Worm (Caenorhabditis elegans) whole organism, L2 larva: ENCODE measurements around the gene B0244.9.

ENCODE experiments used
- C34F6.9 ChIP-seq: fragments of 150-350 bp; optimal IDR thresholded peaks from 2 replicates; lab custom pipeline; 2014; ENCODE audit warnings: missing biosample characterization, missing genetic modification characterization
- F13H6.1 ChIP-seq: sonication (generic microtip); optimal IDR thresholded peaks from 2 replicates; lab custom pipeline; 2016; ENCODE audit warnings: missing genetic modification characterization, missing compliant biosample characterization
- alr-1 ChIP-seq: fragments of 150-350 bp; optimal IDR thresholded peaks from 2 replicates; lab custom pipeline; 2014; ENCODE audit warnings: missing biosample characterization, missing genetic modification characterization
- aly-2 ChIP-seq: fragments of 150-350 bp; optimal IDR thresholded peaks from 2 replicates; lab custom pipeline; 2014; ENCODE audit warnings: missing biosample characterization, missing genetic modification characterization
- ama-1 ChIP-seq: fragments of 150-350 bp; optimal IDR thresholded peaks from 2 replicates; lab custom pipeline; 2018; ENCODE audit warnings: inconsistent platforms
- blmp-1 ChIP-seq: sonication (generic microtip); optimal IDR thresholded peaks from 2 replicates; lab custom pipeline; 2017; ENCODE audit warnings: missing genetic modification characterization, mild to moderate bottlenecking, missing compliant biosample characterization, antibody characterized with exemption, moderate library complexity; ENCODE audit not compliant: insufficient read depth
- ceh-16 ChIP-seq: fragments of 150-350 bp; optimal IDR thresholded peaks from 2 replicates; lab custom pipeline; 2014; ENCODE audit warnings: missing biosample characterization, missing genetic modification characterization
- ceh-82 ChIP-seq: fragments of 150-350 bp; optimal IDR thresholded peaks from 2 replicates; lab custom pipeline; 2014; ENCODE audit warnings: missing biosample characterization, missing genetic modification characterization
- crh-2 ChIP-seq: sonication (generic microtip); optimal IDR thresholded peaks from 2 replicates; lab custom pipeline; 2017; ENCODE audit warnings: missing biosample characterization, missing genetic modification characterization
- dmd-4 ChIP-seq: sonication (generic microtip); optimal IDR thresholded peaks from 2 replicates; lab custom pipeline; 2017; ENCODE audit warnings: missing biosample characterization, missing genetic modification characterization
- elt-1 ChIP-seq: fragments of 150-350 bp; optimal IDR thresholded peaks from 2 replicates; lab custom pipeline; 2014; ENCODE audit warnings: missing biosample characterization, missing genetic modification characterization
- elt-3 ChIP-seq: sonication (generic microtip); optimal IDR thresholded peaks from 2 replicates; lab custom pipeline; 2017; ENCODE audit warnings: missing biosample characterization, missing genetic modification characterization
- fos-1 ChIP-seq: fragments of 150-350 bp; optimal IDR thresholded peaks from 2 replicates; lab custom pipeline; 2014; ENCODE audit warnings: missing biosample characterization, missing genetic modification characterization
- lin-39 ChIP-seq: fragments of 150-350 bp; optimal IDR thresholded peaks from 2 replicates; lab custom pipeline; 2014; ENCODE audit warnings: missing biosample characterization, missing genetic modification reagents, missing genetic modification characterization
- lsy-2 ChIP-seq, 2 experiments: fragments of 150-350 bp in 1 of 2; sonication (generic microtip) in 1 of 2; optimal IDR thresholded peaks; 2 replicates each; lab custom pipeline; 2014 to 2017; ENCODE audit warnings: missing biosample characterization in 2 of 2, missing genetic modification characterization in 2 of 2
- mbf-1 ChIP-seq: sonication (generic microtip); optimal IDR thresholded peaks from 2 replicates; lab custom pipeline; 2017; ENCODE audit warnings: missing biosample characterization, missing genetic modification characterization
- nhr-10 ChIP-seq: sonication (generic microtip); optimal IDR thresholded peaks from 2 replicates; lab custom pipeline; 2017; ENCODE audit warnings: missing biosample characterization, missing genetic modification characterization
- nhr-129 ChIP-seq: fragments of 150-350 bp; optimal IDR thresholded peaks from 2 replicates; lab custom pipeline; 2014; ENCODE audit warnings: missing biosample characterization, missing genetic modification characterization
- nhr-21 ChIP-seq: fragments of 150-350 bp; optimal IDR thresholded peaks from 2 replicates; lab custom pipeline; 2014; ENCODE audit warnings: missing biosample characterization, missing genetic modification characterization
- nhr-23 ChIP-seq: fragments of 150-350 bp; optimal IDR thresholded peaks from 2 replicates; lab custom pipeline; 2014; ENCODE audit warnings: missing biosample characterization, missing genetic modification reagents, missing genetic modification characterization
- nhr-25 ChIP-seq: fragments of 150-350 bp; sonication (generic microtip); optimal IDR thresholded peaks from 3 replicates; lab custom pipeline; 2014; ENCODE audit warnings: missing biosample characterization, missing genetic modification characterization
- nhr-77 ChIP-seq: fragments of 150-350 bp; optimal IDR thresholded peaks from 2 replicates; lab custom pipeline; 2014; ENCODE audit warnings: missing biosample characterization, missing genetic modification characterization
- sem-4 ChIP-seq: fragments of 150-350 bp; optimal IDR thresholded peaks from 2 replicates; lab custom pipeline; 2014; ENCODE audit warnings: missing biosample characterization, missing genetic modification reagents, missing genetic modification characterization
- skn-1 ChIP-seq: sonication (generic microtip); optimal IDR thresholded peaks from 2 replicates; lab custom pipeline; 2017; ENCODE audit warnings: missing biosample characterization, missing genetic modification characterization
- sma-3 ChIP-seq: sonication (generic microtip); optimal IDR thresholded peaks from 2 replicates; lab custom pipeline; 2016; ENCODE audit warnings: missing genetic modification reagents, missing genetic modification characterization, missing compliant biosample characterization
- sma-9 ChIP-seq, 2 experiments: fragments of 150-350 bp in 1 of 2; sonication (generic microtip) in 1 of 2; optimal IDR thresholded peaks; 2 replicates each; lab custom pipeline; 2014 to 2016; ENCODE audit warnings: missing genetic modification characterization in 2 of 2, mild to moderate bottlenecking in 1 of 2, missing biosample characterization in 1 of 2, missing compliant biosample characterization in 1 of 2, missing genetic modification reagents in 1 of 2, moderate library complexity in 1 of 2
- snpc-4 ChIP-seq: fragments of 150-350 bp; optimal IDR thresholded peaks from 2 replicates; lab custom pipeline; 2014; ENCODE audit warnings: missing biosample characterization, missing genetic modification characterization
- unc-55 ChIP-seq: fragments of 150-350 bp; sonication (generic microtip); optimal IDR thresholded peaks from 3 replicates; lab custom pipeline; 2014; ENCODE audit warnings: missing biosample characterization, missing genetic modification reagents, missing genetic modification characterization
- unc-62 ChIP-seq: fragments of 150-350 bp; optimal IDR thresholded peaks from 2 replicates; lab custom pipeline; 2014; ENCODE audit warnings: missing biosample characterization, missing genetic modification reagents, missing genetic modification characterization
- zag-1 ChIP-seq: fragments of 150-350 bp; optimal IDR thresholded peaks from 2 replicates; lab custom pipeline; 2014; ENCODE audit warnings: missing biosample characterization, missing genetic modification characterization
- ztf-11 ChIP-seq: sonication (generic microtip); optimal IDR thresholded peaks from 2 replicates; lab custom pipeline; 2017; ENCODE audit warnings: missing biosample characterization, missing genetic modification characterization
- ztf-4 ChIP-seq: fragments of 150-350 bp; optimal IDR thresholded peaks from 2 replicates; lab custom pipeline; 2014; ENCODE audit warnings: missing biosample characterization, missing genetic modification characterization

The B0244.9 gene

ce11 chrIII:5730980-5731636, at the start of gene B0244.9, which contains the start of gene B0244.7:
Gene B0244.9, minus strand, starts transcription at chrIII:5731030.
Gene B0244.7, plus strand, starts transcription at chrIII:5731501.
- TF ChIP-seq crh-2 (tag; lab: Kevin White, UChicago) (no peak), nhr-10 (tag; lab: Kevin White, UChicago) (no peak), fos-1 (tag; lab: Kevin White, UChicago) (peak; percentile 83)
- TF ChIP-seq, all 48 proteins: peak for 1

DNA sequence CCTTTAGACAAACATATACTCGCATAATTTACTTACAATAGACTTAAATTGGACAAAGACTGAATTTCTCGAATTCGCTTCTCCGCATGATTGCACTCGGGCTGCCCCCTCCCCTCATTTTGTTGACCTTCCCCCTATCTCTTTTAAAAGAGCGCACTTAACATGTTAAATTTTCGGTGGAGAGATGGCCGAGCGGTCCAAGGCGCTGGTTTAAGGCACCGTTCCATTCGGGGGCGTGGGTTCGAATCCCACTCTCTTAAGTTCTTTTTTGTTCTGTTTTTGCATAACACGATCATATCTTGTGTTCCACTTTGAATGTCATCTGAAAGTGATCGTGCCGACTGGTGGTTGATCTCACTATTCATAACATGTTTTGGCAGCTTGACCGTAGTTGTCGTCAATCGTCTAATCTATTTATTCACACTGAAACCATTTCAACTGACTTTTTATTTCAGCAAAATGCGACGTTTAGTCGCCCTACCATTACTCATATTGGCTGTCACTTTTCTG, 39.0 kb upstream of the B0244.9 start, which contains the start of gene cutl-23:
Gene cutl-23 (plus strand): TSS at position 460 of the 510 bp plus-strand sequence.
- TF ChIP-seq sma-3 (GFP tag; lab: Kevin White, UChicago) (peak; percentile 12), ama-1 (lab: Kevin White, UChicago) (no peak), F13H6.1 (peak; percentile 21), ztf-4 (tag; lab: Kevin White, UChicago) (no peak), nhr-25 (tag; lab: Kevin White, UChicago) (no peak), nhr-77 (no peak), lin-39 (no peak), sma-9 (GFP tag; optimal IDR thresholded peaks at IDR 0.05; lab: Kevin White, UChicago) (peak; percentile 25), sma-9 (tag; optimal IDR thresholded peaks at IDR 0.05; lab: Kevin White, UChicago) (no peak), dmd-4 (tag; lab: Kevin White, UChicago) (no peak)

ce11 chrIII:5763988-5764387, 33.2 kb upstream of the B0244.9 start:
- TF ChIP-seq unc-55 (GFP tag; lab: Kevin White, UChicago) (peak; percentile 49), lsy-2 (tag; optimal IDR thresholded peaks at IDR 0.05; lab: Kevin White, UChicago) (peak in 1 of 2 experiments; percentile 32), mbf-1 (tag; lab: Kevin White, UChicago) (no peak), nhr-23 (tag; lab: Kevin White, UChicago) (no peak), C34F6.9 (tag; lab: Kevin White, UChicago) (peak; percentile 1), sma-9 (GFP tag; optimal IDR thresholded peaks at IDR 0.05; lab: Kevin White, UChicago) (peak; percentile 14), sma-9 (tag; optimal IDR thresholded peaks at IDR 0.05; lab: Kevin White, UChicago) (no peak), nhr-21 (peak; percentile 22)

- no peak for TF ChIP-seq zag-1 (tag; lab: Kevin White, UChicago)
- TF ChIP-seq lin-39, result no peak
- peak; percentile 2 for TF ChIP-seq sma-3 (GFP tag; lab: Kevin White, UChicago)
- no peak for TF ChIP-seq ztf-11 (tag; lab: Kevin White, UChicago)
Observed at ce11 chrIII:5761886-5762285, 31.1 kb upstream of the B0244.9 start.

- TF ChIP-seq lsy-2 (tag; optimal IDR thresholded peaks at IDR 0.05; lab: Kevin White, UChicago) (no peak), elt-3 (no peak), ceh-82 (tag; lab: Kevin White, UChicago) (no peak), blmp-1 (tag; lab: Kevin White, UChicago) (no peak), nhr-129 (no peak), C34F6.9 (tag; lab: Kevin White, UChicago) (peak; percentile 2), dmd-4 (tag; lab: Kevin White, UChicago) (no peak), sem-4 (peak; percentile 36), zag-1 (tag; lab: Kevin White, UChicago) (no peak), nhr-10 (tag; lab: Kevin White, UChicago) (no peak), snpc-4 (tag; lab: Kevin White, UChicago) (no peak), mbf-1 (tag; lab: Kevin White, UChicago) (no peak), F13H6.1 (no peak), ceh-16 (no peak), unc-55 (GFP tag; lab: Kevin White, UChicago) (peak; percentile 32), ztf-11 (tag; lab: Kevin White, UChicago) (no peak), fos-1 (tag; lab: Kevin White, UChicago) (no peak), alr-1 (tag; lab: Kevin White, UChicago) (no peak), elt-1 (tag; lab: Kevin White, UChicago) (no peak), ama-1 (lab: Kevin White, UChicago) (no peak), aly-2 (no peak), crh-2 (tag; lab: Kevin White, UChicago) (no peak), unc-62 (GFP tag; lab: Kevin White, UChicago) (no peak), sma-3 (GFP tag; lab: Kevin White, UChicago) (no peak), skn-1 (tag; lab: Kevin White, UChicago) (no peak)
Observed at ce11 chrIII:5760721-5761120, 29.9 kb upstream of the B0244.9 start.
